Worm (Caenorhabditis elegans): Measurements from ENCODE around the gene unc-4.

DNA sequence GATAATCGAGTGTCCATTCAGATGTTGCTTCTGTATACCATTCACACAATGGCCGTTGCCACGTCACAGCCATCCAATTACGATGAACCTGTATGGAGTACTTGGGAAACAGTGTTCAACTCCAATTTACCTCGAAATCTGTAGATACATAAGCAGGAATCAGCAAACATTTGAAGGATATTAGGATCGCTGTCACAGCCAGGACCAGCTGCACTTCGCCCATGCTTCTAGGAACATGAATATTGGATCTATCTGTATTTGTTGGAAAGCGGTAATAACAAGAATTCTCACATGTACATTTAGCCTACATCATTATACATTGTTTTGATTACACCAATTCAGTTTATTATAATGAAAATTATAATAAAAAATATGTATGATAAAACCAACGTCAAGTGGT lies 14.0 kb downstream of the unc-4 start, which contains the start of gene algn-8:
- TF ChIP-seq ceh-43 (GFP tag; optimal IDR thresholded peaks at IDR 0.05) (no peak), snpc-4 (tag; optimal IDR thresholded peaks at IDR 0.05) (no peak), lin-32 (GFP tag; optimal IDR thresholded peaks at IDR 0.05) (no peak), unc-62 (GFP tag; optimal IDR thresholded peaks at IDR 0.05) (no peak)

Data from whole organism, mixed stage, embryonic.